Worm (Caenorhabditis elegans) whole organism, young adult: ENCODE results near the gene F52G3.7.

Experiments
- B0019.2 ChIP-seq: fragments of 200-800 bp; sonication (Bioruptor generic); conservative IDR thresholded peaks from 2 replicates; pipeline ENCODE4 v1.3.6; 2022; ENCODE audit warnings: missing genetic modification reagents, missing genetic modification characterization, missing compliant biosample characterization
- C17E4.6 ChIP-seq: fragments of 200-800 bp; sonication (Bioruptor generic); IDR thresholded peaks from 2 replicates; pipeline ENCODE4 v1.3.6; 2022; ENCODE audit warnings: missing genetic modification reagents, missing genetic modification characterization, missing compliant biosample characterization
- D2030.7 ChIP-seq: fragments of 200-800 bp; sonication (Bioruptor generic); IDR thresholded peaks from 2 replicates; pipeline ENCODE4 v1.3.6; 2022; ENCODE audit warnings: missing genetic modification reagents, missing genetic modification characterization, missing compliant biosample characterization
- F37B4.10 ChIP-seq: fragments of 200-800 bp; sonication (Bioruptor generic); IDR thresholded peaks from 2 replicates; pipeline ENCODE4 v1.3.6; 2022; ENCODE audit warnings: missing genetic modification characterization, missing compliant biosample characterization
- F39B2.1 ChIP-seq: fragments of 200-800 bp; sonication (Bioruptor generic); IDR thresholded peaks from 2 replicates; pipeline ENCODE4 v1.3.6; 2022; ENCODE audit warnings: missing genetic modification reagents, missing genetic modification characterization, missing compliant biosample characterization
- Y53G8AR.9 ChIP-seq: fragments of 200-800 bp; sonication (Bioruptor generic); conservative IDR thresholded peaks from 2 replicates; pipeline ENCODE4 v1.3.6; 2022; ENCODE audit warnings: missing genetic modification reagents, missing genetic modification characterization, missing compliant biosample characterization
- Y56A3A.18 ChIP-seq: fragments of 200-800 bp; sonication (Bioruptor generic); IDR thresholded peaks from 2 replicates; pipeline ENCODE4 v1.3.6; 2022; ENCODE audit warnings: missing genetic modification reagents, missing genetic modification characterization, missing compliant biosample characterization
- Y67H2A.10 ChIP-seq: fragments of 200-800 bp; sonication (Bioruptor generic); conservative IDR thresholded peaks from 2 replicates; pipeline ENCODE4 v1.3.6; 2022; ENCODE audit warnings: missing genetic modification reagents, missing genetic modification characterization, missing compliant biosample characterization
- Y79H2A.3 ChIP-seq: fragments of 200-800 bp; sonication (Bioruptor generic); conservative IDR thresholded peaks from 2 replicates; pipeline ENCODE4 v1.3.6; 2022; ENCODE audit warnings: missing genetic modification reagents, missing genetic modification characterization, missing compliant biosample characterization
- Y95B8A.8 ChIP-seq: fragments of 200-800 bp; sonication (Bioruptor generic); IDR thresholded peaks from 2 replicates; pipeline ENCODE4 v1.3.6; 2022; ENCODE audit warnings: missing genetic modification reagents, missing genetic modification characterization, missing compliant biosample characterization
- akir-1 ChIP-seq: fragments of 200-800 bp; sonication (Bioruptor generic); optimal IDR thresholded peaks from 2 replicates; lab custom pipeline; 2018; ENCODE audit warnings: mild to moderate bottlenecking, missing genetic modification characterization, moderate library complexity, missing compliant biosample characterization
- aptf-2 ChIP-seq: fragments of 200-800 bp; sonication (Bioruptor generic); conservative IDR thresholded peaks from 2 replicates; pipeline ENCODE4 v1.3.6; 2022; ENCODE audit warnings: missing genetic modification reagents, missing genetic modification characterization, missing compliant biosample characterization
- aptf-3 ChIP-seq: fragments of 200-800 bp; sonication (Bioruptor generic); IDR thresholded peaks from 2 replicates; pipeline ENCODE4 v1.3.6; 2022; ENCODE audit warnings: missing genetic modification characterization, missing compliant biosample characterization
- attf-3 ChIP-seq: fragments of 200-800 bp; sonication (Bioruptor generic); conservative IDR thresholded peaks from 2 replicates; pipeline ENCODE4 v1.3.6; 2022; ENCODE audit warnings: missing genetic modification reagents, missing genetic modification characterization, missing compliant biosample characterization
- attf-6 ChIP-seq: fragments of 200-800 bp; sonication (Bioruptor generic); IDR thresholded peaks from 2 replicates; pipeline ENCODE4 v1.3.6; 2022; ENCODE audit warnings: missing genetic modification reagents, missing genetic modification characterization, missing compliant biosample characterization
- bed-1 ChIP-seq: fragments of 200-800 bp; sonication (Bioruptor generic); IDR thresholded peaks from 2 replicates; pipeline ENCODE4 v1.3.6; 2022; ENCODE audit warnings: missing genetic modification reagents, missing genetic modification characterization, missing compliant biosample characterization
- cebp-2 ChIP-seq: fragments of 200-800 bp; sonication (Bioruptor generic); IDR thresholded peaks from 2 replicates; pipeline ENCODE4 v1.3.6; 2022; ENCODE audit warnings: missing genetic modification characterization, missing compliant biosample characterization
- ceh-100 ChIP-seq: fragments of 200-800 bp; sonication (Bioruptor generic); IDR thresholded peaks from 2 replicates; pipeline ENCODE4 v1.3.6; 2022; ENCODE audit warnings: missing genetic modification reagents, missing genetic modification characterization, missing compliant biosample characterization
- ceh-40 ChIP-seq: fragments of 200-800 bp; sonication (Bioruptor generic); IDR thresholded peaks from 2 replicates; pipeline ENCODE4 v1.3.6; 2022; ENCODE audit warnings: missing genetic modification characterization, missing compliant biosample characterization
- ceh-58 ChIP-seq: fragments of 200-800 bp; sonication (Bioruptor generic); IDR thresholded peaks from 2 replicates; pipeline ENCODE4 v1.3.6; 2022; ENCODE audit warnings: missing genetic modification characterization, missing compliant biosample characterization
- ceh-91 ChIP-seq: fragments of 200-800 bp; sonication (Bioruptor generic); IDR thresholded peaks from 2 replicates; pipeline ENCODE4 v1.3.6; 2022; ENCODE audit warnings: missing genetic modification reagents, missing genetic modification characterization, missing compliant biosample characterization
- egl-18 ChIP-seq: fragments of 200-800 bp; sonication (Bioruptor generic); IDR thresholded peaks from 2 replicates; pipeline ENCODE4 v1.3.6; 2022; ENCODE audit warnings: missing genetic modification reagents, missing genetic modification characterization, missing compliant biosample characterization
- egl-44 ChIP-seq: fragments of 200-800 bp; sonication (Bioruptor generic); IDR thresholded peaks from 2 replicates; pipeline ENCODE4 v1.3.6; 2022; ENCODE audit warnings: missing genetic modification reagents, missing genetic modification characterization, missing compliant biosample characterization
- ekl-4 ChIP-seq: fragments of 200-800 bp; sonication (Bioruptor generic); IDR thresholded peaks from 2 replicates; pipeline ENCODE4 v1.3.6; 2022; ENCODE audit warnings: missing genetic modification reagents, missing genetic modification characterization, missing compliant biosample characterization
- hmg-1.2 ChIP-seq: fragments of 200-800 bp; sonication (Bioruptor generic); IDR thresholded peaks from 2 replicates; pipeline ENCODE4 v1.3.6; 2022; ENCODE audit warnings: missing genetic modification reagents, missing genetic modification characterization, missing compliant biosample characterization
- hsf-1 ChIP-seq: fragments of 200-800 bp; sonication (Bioruptor generic); IDR thresholded peaks from 2 replicates; pipeline ENCODE4 v1.3.6; 2022; ENCODE audit warnings: missing genetic modification reagents, missing genetic modification characterization, missing compliant biosample characterization
- let-526 ChIP-seq: fragments of 200-800 bp; sonication (Bioruptor generic); IDR thresholded peaks from 2 replicates; pipeline ENCODE4 v1.3.6; 2022; ENCODE audit warnings: missing genetic modification reagents, missing genetic modification characterization, missing compliant biosample characterization
- lin-26 ChIP-seq: fragments of 200-800 bp; sonication (Bioruptor generic); IDR thresholded peaks from 2 replicates; pipeline ENCODE4 v1.3.6; 2022; ENCODE audit warnings: missing genetic modification reagents, missing genetic modification characterization, missing compliant biosample characterization
- lin-40 ChIP-seq: sonication (generic microtip); optimal IDR thresholded peaks from 2 replicates; lab custom pipeline; 2016; ENCODE audit warnings: missing genetic modification characterization, mild to moderate bottlenecking, missing compliant biosample characterization, missing genotype, missing genetic modification reagents
- madf-3 ChIP-seq: fragments of 200-800 bp; sonication (Bioruptor generic); IDR thresholded peaks from 2 replicates; pipeline ENCODE4 v1.3.6; 2022; ENCODE audit warnings: missing genetic modification reagents, missing genetic modification characterization, missing compliant biosample characterization
- madf-6 ChIP-seq: fragments of 200-800 bp; sonication (Bioruptor generic); IDR thresholded peaks from 2 replicates; pipeline ENCODE4 v1.3.6; 2022; ENCODE audit warnings: missing genetic modification reagents, missing genetic modification characterization, missing compliant biosample characterization
- nfyb-1 ChIP-seq: fragments of 200-800 bp; sonication (Bioruptor generic); IDR thresholded peaks from 2 replicates; pipeline ENCODE4 v1.3.6; 2022; ENCODE audit warnings: missing genetic modification reagents, missing genetic modification characterization, missing compliant biosample characterization
- nhr-120 ChIP-seq: fragments of 200-800 bp; sonication (Bioruptor generic); IDR thresholded peaks from 2 replicates; pipeline ENCODE4 v1.3.6; 2022; ENCODE audit warnings: missing genetic modification characterization, missing compliant biosample characterization
- nhr-179 ChIP-seq: sonication (generic microtip); optimal IDR thresholded peaks from 2 replicates; lab custom pipeline; 2016; ENCODE audit warnings: mild to moderate bottlenecking, missing genetic modification characterization, missing compliant biosample characterization
- pbrm-1 ChIP-seq: fragments of 200-800 bp; sonication (Bioruptor generic); IDR thresholded peaks from 2 replicates; pipeline ENCODE4 v1.3.6; 2022; ENCODE audit warnings: missing genetic modification reagents, missing genetic modification characterization, missing compliant biosample characterization
- rcor-1 ChIP-seq: fragments of 200-800 bp; sonication (Bioruptor generic); IDR thresholded peaks from 2 replicates; pipeline ENCODE4 v1.3.6; 2022; ENCODE audit warnings: missing genetic modification reagents, missing genetic modification characterization, missing compliant biosample characterization
- sea-2 ChIP-seq: fragments of 200-800 bp; sonication (Bioruptor generic); IDR thresholded peaks from 2 replicates; pipeline ENCODE4 v1.3.6; 2022; ENCODE audit warnings: missing genetic modification characterization, missing compliant biosample characterization
- tlf-1 ChIP-seq: fragments of 200-800 bp; sonication (Bioruptor generic); optimal IDR thresholded peaks from 2 replicates; lab custom pipeline; 2018; ENCODE audit warnings: mild to moderate bottlenecking, missing genetic modification characterization, missing compliant biosample characterization
- ztf-25 ChIP-seq: fragments of 200-800 bp; sonication (Bioruptor generic); IDR thresholded peaks from 2 replicates; pipeline ENCODE4 v1.3.6; 2022; ENCODE audit warnings: missing genetic modification reagents, missing genetic modification characterization, missing compliant biosample characterization
- ztf-28 ChIP-seq: fragments of 200-800 bp; sonication (Bioruptor generic); IDR thresholded peaks from 2 replicates; pipeline ENCODE4 v1.3.6; 2022; ENCODE audit warnings: missing genetic modification reagents, missing genetic modification characterization, missing compliant biosample characterization

F52G3.7 gene

ce11 chrX:16932339-16932738 lies 31.4 kb upstream of the F52G3.7 start:
- TF ChIP-seq nfyb-1 (GFP tag; lab: Robert Waterston, UW) = peak; percentile 88
- peak; percentile 53; the same call in 1 of the 2 replicates for TF ChIP-seq hsf-1 (GFP tag; lab: Robert Waterston, UW)
- TF ChIP-seq ceh-91 (GFP tag; lab: Robert Waterston, UW) = peak; percentile 30; the same call in 1 of the 2 replicates
- TF ChIP-seq nhr-120 = peak; percentile 82; the same call in 1 of the 2 replicates
- peak; percentile 28; the same call in 1 of the 2 replicates for TF ChIP-seq hmg-1.2
- peak; percentile 75; the same call in 1 of the 2 replicates for TF ChIP-seq Y79H2A.3 (GFP tag; lab: Robert Waterston, UW)
- TF ChIP-seq Y56A3A.18 (GFP tag; lab: Robert Waterston, UW) = peak; percentile 62; the same call in 1 of the 2 replicates
- TF ChIP-seq aptf-3 (GFP tag; lab: Robert Waterston, UW) = 0 out of 2 replicates have a peak, but pooled peaks have one; percentile 52
- TF ChIP-seq F39B2.1 = peak; percentile 77
- TF ChIP-seq ztf-25 (GFP tag; lab: Robert Waterston, UW) = peak; percentile 77; the same call in 1 of the 2 replicates
- 0 out of 2 replicates have a peak, but pooled peaks have one; percentile 23 for TF ChIP-seq rcor-1 (GFP tag; lab: Robert Waterston, UW)
- TF ChIP-seq egl-18 (GFP tag; lab: Robert Waterston, UW) = peak; percentile 80
- 0 out of 2 replicates have a peak, but pooled peaks have one; percentile 82 for TF ChIP-seq bed-1
- TF ChIP-seq let-526 (GFP tag; lab: Robert Waterston, UW) = peak; percentile 91
- TF ChIP-seq lin-26 (GFP tag; lab: Robert Waterston, UW) = peak; percentile 75
- TF ChIP-seq ztf-28 (GFP tag; lab: Robert Waterston, UW) = peak; percentile 71; the same call in 1 of the 2 replicates
- TF ChIP-seq Y67H2A.10 (GFP tag; lab: Robert Waterston, UW) = peak; percentile 67; the same call in 1 of the 2 replicates
- peak; percentile 67; the same call in 1 of the 2 replicates for TF ChIP-seq cebp-2 (GFP tag; lab: Robert Waterston, UW)
- TF ChIP-seq ceh-58 (GFP tag; lab: Robert Waterston, UW) = peak; percentile 66
- peak; percentile 70 for TF ChIP-seq attf-6 (GFP tag; lab: Robert Waterston, UW)
- TF ChIP-seq Y53G8AR.9 (GFP tag; lab: Robert Waterston, UW) = peak; percentile 80
- TF ChIP-seq ceh-40 = peak; percentile 83; the same call in 1 of the 2 replicates
- peak; percentile 67 for TF ChIP-seq B0019.2 (GFP tag; lab: Robert Waterston, UW)
- peak; percentile 58; the same call in 1 of the 2 replicates for TF ChIP-seq ekl-4
- TF ChIP-seq Y95B8A.8 (GFP tag; lab: Robert Waterston, UW) = peak; percentile 60; the same call in 1 of the 2 replicates
- TF ChIP-seq egl-44 (GFP tag; lab: Robert Waterston, UW) = peak; percentile 61; the same call in 1 of the 2 replicates
- TF ChIP-seq madf-6 (GFP tag; lab: Robert Waterston, UW) = peak; percentile 54
- peak; percentile 88 for TF ChIP-seq madf-3
- peak; percentile 79 for TF ChIP-seq aptf-2 (GFP tag; lab: Robert Waterston, UW)
- peak; percentile 49 for TF ChIP-seq ceh-100 (GFP tag; lab: Robert Waterston, UW)
- TF ChIP-seq D2030.7 (GFP tag; lab: Robert Waterston, UW) = peak; percentile 18; the same call in 1 of the 2 replicates
- TF ChIP-seq pbrm-1 (GFP tag; lab: Robert Waterston, UW) = peak; percentile 81
- 0 out of 2 replicates have a peak, but pooled peaks have one; percentile 27 for TF ChIP-seq attf-3 (GFP tag; lab: Robert Waterston, UW)
- TF ChIP-seq C17E4.6 (GFP tag; lab: Robert Waterston, UW) = 0 out of 2 replicates have a peak, but pooled peaks have one; percentile 29

DNA sequence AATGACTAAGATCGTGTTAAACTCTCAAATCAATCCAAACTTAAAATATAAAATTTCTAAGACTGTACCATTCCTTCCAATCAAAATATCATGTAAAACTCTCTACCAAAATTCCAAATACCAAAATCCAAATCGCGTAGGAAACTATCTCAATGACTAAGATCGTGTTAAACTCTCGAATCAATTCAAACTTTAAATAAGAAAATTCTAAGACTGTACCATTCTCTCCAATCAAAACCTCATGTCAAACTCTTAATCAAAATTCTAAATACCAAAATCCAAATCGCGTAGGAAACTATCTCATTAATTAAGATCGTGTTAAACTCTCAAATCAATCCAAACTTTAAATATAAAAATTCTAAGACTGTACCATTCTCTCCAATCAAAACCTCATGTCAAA lies 25.8 kb upstream of the F52G3.7 start:
- 0 out of 2 replicates have a peak, but pooled peaks have one; percentile 23 for TF ChIP-seq ceh-58 (GFP tag; lab: Robert Waterston, UW)

DNA sequence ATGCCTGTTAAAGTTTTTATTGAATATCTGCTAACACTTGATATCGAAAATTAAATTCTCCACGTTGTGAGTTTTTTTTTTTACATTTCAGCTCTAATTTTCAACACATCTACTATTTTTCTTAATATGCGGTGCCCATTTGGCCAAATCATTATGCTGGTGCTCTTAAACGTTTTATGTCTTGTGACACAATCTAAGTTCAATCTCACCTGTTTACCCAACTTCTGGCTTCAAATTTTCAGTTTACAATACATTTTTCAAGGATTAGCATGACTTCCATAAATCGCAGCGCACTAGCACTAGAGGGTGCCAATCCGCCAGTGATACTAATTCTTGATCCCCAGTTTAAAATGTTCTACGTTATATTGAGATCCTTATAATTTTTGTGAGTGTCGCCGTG lies 21.4 kb upstream of the F52G3.7 start:
- TF ChIP-seq akir-1 (no peak), F37B4.10 (GFP tag; lab: Robert Waterston, UW) (no peak), sea-2 (GFP tag; lab: Robert Waterston, UW) (no peak), lin-40 (tag; lab: Kevin White, UChicago) (no peak), tlf-1 (GFP tag; lab: Kevin White, UChicago) (no peak), nhr-179 (tag; lab: Kevin White, UChicago) (no peak)
